Fruit fly (Drosophila melanogaster) whole organism, pupa: ENCODE measurements around the gene slou.

ENCODE experiments used
- CG13204 ChIP-seq: fragments of 200-800 bp; sonication (Bioruptor generic); optimal IDR thresholded peaks from 2 replicates; lab custom pipeline; 2018; ENCODE audit warnings: missing biosample characterization, mild to moderate bottlenecking, missing genetic modification characterization, moderate library complexity
- CG8159 ChIP-seq: fragments of 200-800 bp; sonication (Bioruptor generic); optimal IDR thresholded peaks from 3 replicates; lab custom pipeline; 2018; ENCODE audit warnings: missing biosample characterization, mild to moderate bottlenecking, missing genetic modification characterization, moderate library complexity
- CG9948 ChIP-seq: fragments of 200-800 bp; sonication (Bioruptor generic); optimal IDR thresholded peaks from 2 replicates; lab custom pipeline; 2018; ENCODE audit warnings: missing biosample characterization, mild to moderate bottlenecking, missing genetic modification characterization, moderate library complexity
- fd96Ca ChIP-seq: fragments of 200-800 bp; sonication (Bioruptor generic); IDR thresholded peaks from 3 replicates; pipeline ENCODE4 v1.3.6; 2022; ENCODE audit warnings: missing biosample characterization, missing genetic modification characterization

DNA sequence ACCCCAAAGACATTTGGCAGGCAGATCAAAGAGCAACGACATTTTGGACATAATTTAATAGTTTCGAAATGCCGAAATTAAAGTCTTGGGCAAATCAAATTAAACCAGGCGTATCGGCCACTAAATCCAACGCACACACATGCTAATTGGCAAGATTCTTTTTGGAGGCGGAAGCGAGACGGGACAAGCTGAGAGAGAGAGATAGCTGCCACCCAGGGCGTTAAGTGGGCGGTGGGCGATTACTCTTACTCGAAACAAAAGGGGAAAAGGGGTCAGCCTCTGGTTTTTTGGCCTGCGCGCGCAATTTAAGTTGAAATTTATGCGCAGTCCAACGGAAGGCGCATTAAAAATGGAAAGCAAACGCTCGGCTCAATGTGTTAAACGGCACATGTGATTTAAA is 6.3 kb upstream of the slou start:
- no peak for TF ChIP-seq CG9948 (tag; lab: Kevin White, UChicago)
- TF ChIP-seq CG8159, result no peak
- no peak for TF ChIP-seq fd96Ca (GFP tag; lab: Robert Waterston, UW)
- TF ChIP-seq CG13204 (GFP tag; lab: Kevin White, UChicago), result no peak
